Worm (Caenorhabditis elegans) whole organism, L1 larva: ENCODE measurements around the gene scc-1.
A peak's percentile ranks its signal among the peaks of the same experiment; 100 is the strongest.

Source experiments
- F16B12.6 ChIP-seq: fragments of 150-350 bp; optimal IDR thresholded peaks from 2 replicates; lab custom pipeline; 2014; ENCODE audit warnings: missing biosample characterization, missing genetic modification characterization
- Y116A8C.19 ChIP-seq: sonication (generic microtip); optimal IDR thresholded peaks from 2 replicates; lab custom pipeline; 2016; ENCODE audit warnings: missing compliant biosample characterization, missing genetic modification characterization, borderline replicate concordance
- aha-1 ChIP-seq: fragments of 150-350 bp; optimal IDR thresholded peaks from 2 replicates; lab custom pipeline; 2014; ENCODE audit warnings: missing biosample characterization, missing genetic modification characterization
- alr-1 ChIP-seq: fragments of 200-800 bp; sonication (Bioruptor generic); optimal IDR thresholded peaks from 2 replicates; lab custom pipeline; 2018; ENCODE audit warnings: borderline replicate concordance, mild to moderate bottlenecking, missing genetic modification characterization, missing compliant biosample characterization
- aly-2 ChIP-seq: fragments of 150-350 bp; optimal IDR thresholded peaks from 2 replicates; lab custom pipeline; 2014; ENCODE audit warnings: missing biosample characterization, missing genetic modification characterization
- ama-1 ChIP-seq: fragments of 150-350 bp; optimal IDR thresholded peaks from 2 replicates; lab custom pipeline; 2014
- blmp-1 ChIP-seq: fragments of 150-350 bp; optimal IDR thresholded peaks from 2 replicates; lab custom pipeline; 2014; ENCODE audit warnings: missing biosample characterization, missing genetic modification characterization
- dpl-1 ChIP-seq, 3 experiments: fragments of 150-350 bp in 2 of 3; sonication (generic microtip) in 1 of 3; optimal IDR thresholded peaks; 2 replicates each; lab custom pipeline; 2014 to 2017; ENCODE audit warnings: missing biosample characterization in 3 of 3, missing genetic modification characterization in 3 of 3, missing genetic modification reagents in 3 of 3
- efl-1 ChIP-seq, 4 experiments: fragments of 150-350 bp; optimal IDR thresholded peaks in 3 of 4; peaks in 1 of 4; 1 replicate in 1 of 4; 2 replicates in 3 of 4; lab custom pipeline; 2014; ENCODE audit warnings: missing biosample characterization in 2 of 4, missing genetic modification characterization in 2 of 4, missing genetic modification reagents in 2 of 4
- efl-3 ChIP-seq: fragments of 200-800 bp; sonication (Bioruptor generic); optimal IDR thresholded peaks from 2 replicates; lab custom pipeline; 2018; ENCODE audit warnings: mild to moderate bottlenecking, missing genetic modification characterization, missing compliant biosample characterization
- egl-27 ChIP-seq, 2 experiments: fragments of 150-350 bp in 1 of 2; sonication (generic microtip); optimal IDR thresholded peaks; 3 replicates each; lab custom pipeline; 2017 to 2018; ENCODE audit warnings: missing biosample characterization in 2 of 2, missing genetic modification characterization in 2 of 2, missing genetic modification reagents in 2 of 2
- elt-2 ChIP-seq: sonication (generic microtip); optimal IDR thresholded peaks from 2 replicates; lab custom pipeline; 2016; ENCODE audit warnings: missing genetic modification characterization, mild to moderate bottlenecking, inconsistent platforms, missing compliant biosample characterization, missing genetic modification reagents
- elt-3 ChIP-seq, 6 experiments: fragments of 150-350 bp in 1 of 6; sonication (generic microtip); optimal IDR thresholded peaks; 2 replicates each; lab custom pipeline; 2017 to 2018; ENCODE audit warnings: missing biosample characterization in 6 of 6, missing genetic modification characterization in 6 of 6, inconsistent platforms in 1 of 6
- fkh-4 ChIP-seq: sonication (generic microtip); optimal IDR thresholded peaks from 2 replicates; lab custom pipeline; 2016; ENCODE audit warnings: missing compliant biosample characterization, missing genetic modification characterization, borderline replicate concordance
- fos-1 ChIP-seq: fragments of 150-350 bp; optimal IDR thresholded peaks from 2 replicates; lab custom pipeline; 2014; ENCODE audit warnings: missing biosample characterization, missing genetic modification characterization
- grh-1 ChIP-seq: fragments of 200-800 bp; sonication (Bioruptor generic); IDR thresholded peaks from 2 replicates; pipeline ENCODE4 v1.3.6; 2022; ENCODE audit warnings: missing genetic modification reagents, missing genetic modification characterization, missing compliant biosample characterization
- hpl-2 ChIP-seq: fragments of 150-350 bp; optimal IDR thresholded peaks from 2 replicates; lab custom pipeline; 2014; ENCODE audit warnings: missing biosample characterization, missing genetic modification reagents, missing genetic modification characterization
- irx-1 ChIP-seq: sonication (generic microtip); optimal IDR thresholded peaks from 2 replicates; lab custom pipeline; 2016; ENCODE audit warnings: missing genetic modification characterization, missing compliant biosample characterization
- isw-1 ChIP-seq: fragments of 200-800 bp; sonication (Bioruptor generic); IDR thresholded peaks from 2 replicates; pipeline ENCODE4 v1.3.6; 2022; ENCODE audit warnings: missing genetic modification characterization, missing compliant biosample characterization
- lin-14 ChIP-seq: fragments of 200-800 bp; sonication (Bioruptor generic); optimal IDR thresholded peaks from 2 replicates; lab custom pipeline; 2018; ENCODE audit warnings: mild to moderate bottlenecking, missing genetic modification characterization, moderate library complexity, missing compliant biosample characterization
- lin-15B ChIP-seq: fragments of 150-350 bp; sonication (generic microtip); optimal IDR thresholded peaks from 3 replicates; lab custom pipeline; 2014; ENCODE audit warnings: missing biosample characterization, missing genetic modification characterization
- lin-35 ChIP-seq, 2 experiments: fragments of 150-350 bp; optimal IDR thresholded peaks; 2 replicates each; lab custom pipeline; 2014; ENCODE audit warnings: missing biosample characterization in 2 of 2, missing genetic modification characterization in 2 of 2, missing genetic modification reagents in 2 of 2
- lin-39 ChIP-seq: fragments of 150-350 bp; optimal IDR thresholded peaks from 2 replicates; lab custom pipeline; 2014; ENCODE audit warnings: missing biosample characterization, missing genetic modification reagents, missing genetic modification characterization
- lir-3 ChIP-seq: sonication (generic microtip); optimal IDR thresholded peaks from 2 replicates; lab custom pipeline; 2016; ENCODE audit warnings: mild to moderate bottlenecking, missing genetic modification characterization, moderate library complexity, missing compliant biosample characterization; ENCODE audit not compliant: poor library complexity
- lsy-2 ChIP-seq, 2 experiments: fragments of 150-350 bp; optimal IDR thresholded peaks; 2 replicates each; lab custom pipeline; 2014; ENCODE audit warnings: missing biosample characterization in 2 of 2, missing genetic modification characterization in 2 of 2
- mdl-1 ChIP-seq, 2 experiments: fragments of 150-350 bp; optimal IDR thresholded peaks; 2 replicates each; lab custom pipeline; 2014 to 2017; ENCODE audit warnings: missing biosample characterization in 2 of 2, missing genetic modification characterization in 2 of 2, inconsistent platforms in 1 of 2
- mep-1 ChIP-seq: fragments of 150-350 bp; optimal IDR thresholded peaks from 2 replicates; lab custom pipeline; 2014; ENCODE audit warnings: missing biosample characterization, missing genetic modification characterization
- nhr-11 ChIP-seq: fragments of 150-350 bp; optimal IDR thresholded peaks from 2 replicates; lab custom pipeline; 2014; ENCODE audit warnings: missing biosample characterization, missing genetic modification characterization
- nhr-12 ChIP-seq: sonication (generic microtip); optimal IDR thresholded peaks from 2 replicates; lab custom pipeline; 2017; ENCODE audit warnings: missing biosample characterization, missing genetic modification characterization
- nhr-77 ChIP-seq: fragments of 150-350 bp; optimal IDR thresholded peaks from 2 replicates; lab custom pipeline; 2014; ENCODE audit warnings: missing biosample characterization, missing genetic modification characterization
- nhr-90 ChIP-seq: sonication (generic microtip); optimal IDR thresholded peaks from 2 replicates; lab custom pipeline; 2016; ENCODE audit warnings: mild to moderate bottlenecking, missing genetic modification characterization, missing compliant biosample characterization; ENCODE audit not compliant: poor library complexity
- sptf-1 ChIP-seq: fragments of 150-350 bp; optimal IDR thresholded peaks from 2 replicates; lab custom pipeline; 2014; ENCODE audit warnings: missing biosample characterization, missing genetic modification characterization
- swsn-7 ChIP-seq: sonication (generic microtip); optimal IDR thresholded peaks from 2 replicates; lab custom pipeline; 2016; ENCODE audit warnings: missing genetic modification characterization, missing compliant biosample characterization
- unc-130 ChIP-seq: fragments of 150-350 bp; optimal IDR thresholded peaks from 2 replicates; lab custom pipeline; 2017; ENCODE audit warnings: missing biosample characterization, missing genetic modification characterization, inconsistent platforms
- unc-62 ChIP-seq: fragments of 150-350 bp; optimal IDR thresholded peaks from 2 replicates; lab custom pipeline; 2014; ENCODE audit warnings: missing biosample characterization, missing genetic modification reagents, missing genetic modification characterization
- unc-98 ChIP-seq: fragments of 200-800 bp; sonication (Bioruptor generic); IDR thresholded peaks from 2 replicates; pipeline ENCODE4 v1.3.6; 2022; ENCODE audit warnings: missing genetic modification characterization, missing compliant biosample characterization
- xbp-1 ChIP-seq: sonication (generic microtip); optimal IDR thresholded peaks from 2 replicates; lab custom pipeline; 2016; ENCODE audit warnings: missing genetic modification characterization, missing compliant biosample characterization
- ztf-4 ChIP-seq: fragments of 150-350 bp; optimal IDR thresholded peaks from 2 replicates; lab custom pipeline; 2014; ENCODE audit warnings: missing biosample characterization, missing genetic modification characterization

scc-1 gene

ce11 chrII:4710120-4710519 is 11.6 kb downstream of the scc-1 start, which contains the start of gene tag-151:
Gene tag-151 (plus strand): TSS chrII:4710277.
- TF ChIP-seq sptf-1, result no peak
- no peak for TF ChIP-seq F16B12.6 (tag; lab: Kevin White, UChicago)
- no peak for TF ChIP-seq nhr-11 (tag; lab: Kevin White, UChicago)
- TF ChIP-seq hpl-2 (GFP tag; lab: Kevin White, UChicago), result no peak
- TF ChIP-seq alr-1, result no peak
- peak in 1 of 2 experiments; percentile 1 for TF ChIP-seq lsy-2 (tag; optimal IDR thresholded peaks at IDR 0.05; lab: Kevin White, UChicago)
- TF ChIP-seq egl-27 (tag; optimal IDR thresholded peaks at IDR 0.05; lab: Kevin White, UChicago), result no peak
- TF ChIP-seq unc-62 (GFP tag; lab: Kevin White, UChicago), result no peak
- peak; percentile 11 for TF ChIP-seq nhr-90 (tag; lab: Kevin White, UChicago)
- TF ChIP-seq fkh-4 (tag; lab: Kevin White, UChicago), result no peak
- no peak for TF ChIP-seq elt-3 (tag; optimal IDR thresholded peaks at IDR 0.05; lab: Kevin White, UChicago)
- no peak for TF ChIP-seq efl-1 (optimal IDR thresholded peaks at IDR 0.05; lab: Kevin White, UChicago)
- peak in 1 of 2 experiments; percentile 52 for TF ChIP-seq efl-1 (GFP tag; optimal IDR thresholded peaks at IDR 0.05 in 1 of 2; lab: Kevin White, UChicago)
- TF ChIP-seq swsn-7 (tag; lab: Kevin White, UChicago), result no peak

- TF ChIP-seq aha-1 (tag; lab: Kevin White, UChicago), result no peak
- TF ChIP-seq blmp-1 (tag; lab: Kevin White, UChicago), result no peak
- no peak for TF ChIP-seq lir-3 (tag; lab: Kevin White, UChicago)
- no peak for TF ChIP-seq unc-130
- TF ChIP-seq lin-15B (tag; lab: Kevin White, UChicago), result no peak
- TF ChIP-seq nhr-77 (tag; lab: Kevin White, UChicago), result no peak
- no peak for TF ChIP-seq lin-39
These were observed 12.3 kb downstream of the scc-1 start for ce11 chrII:4710813-4711212.

- TF ChIP-seq lin-35 (GFP tag; optimal IDR thresholded peaks at IDR 0.05; lab: Kevin White, UChicago) (peak in 1 of 2 experiments; percentile 21), irx-1 (tag; lab: Kevin White, UChicago) (no peak), xbp-1 (tag; lab: Kevin White, UChicago) (no peak), aly-2 (tag; lab: Kevin White, UChicago) (no peak), unc-98 (no peak), nhr-12 (tag; lab: Kevin White, UChicago) (no peak), elt-2 (tag; lab: Kevin White, UChicago) (peak; percentile 33)
- TF ChIP-seq, all 84 proteins: peak for 2
These were observed 17.2 kb downstream of the scc-1 start, which contains the start of gene F41C3.8 for ce11 chrII:4715676-4716075. Gene F41C3.8 (plus strand): TSS chrII:4716046.

ce11 chrII:4726120-4726519 is 27.6 kb downstream of the scc-1 start, which contains the start of gene F10G7.10:
Gene F10G7.10 (minus strand): TSS chrII:4726264.
- TF ChIP-seq isw-1 (GFP tag; lab: Robert Waterston, UW) (no peak), nhr-12 (tag; lab: Kevin White, UChicago) (no peak), lin-14 (GFP tag; lab: Kevin White, UChicago) (peak; percentile 56), ama-1 (lab: Kevin White, UChicago) (no peak), blmp-1 (tag; lab: Kevin White, UChicago) (no peak), mep-1 (tag; lab: Kevin White, UChicago) (peak; percentile 15), efl-3 (GFP tag; lab: Kevin White, UChicago) (no peak), efl-1 (optimal IDR thresholded peaks at IDR 0.05; lab: Kevin White, UChicago) (no peak), efl-1 (GFP tag; optimal IDR thresholded peaks at IDR 0.05 in 1 of 2; lab: Kevin White, UChicago) (no peak), ztf-4 (no peak), dpl-1 (GFP tag; optimal IDR thresholded peaks at IDR 0.05; lab: Kevin White, UChicago) (peak in 1 of 3 experiments; percentile 4), Y116A8C.19 (tag; lab: Kevin White, UChicago) (no peak), mdl-1 (tag; optimal IDR thresholded peaks at IDR 0.05; lab: Kevin White, UChicago) (peak in 1 of 2 experiments; percentile 19), lin-39 (no peak), fos-1 (tag; lab: Kevin White, UChicago) (no peak), egl-27 (tag; optimal IDR thresholded peaks at IDR 0.05; lab: Kevin White, UChicago) (no peak), grh-1 (GFP tag; lab: Robert Waterston, UW) (no peak), aly-2 (tag; lab: Kevin White, UChicago) (no peak)
